Worm (Caenorhabditis elegans) whole organism, young adult: ENCODE measurements around the gene F13B9.2.

Source experiments
- C17E4.6 ChIP-seq: fragments of 200-800 bp; sonication (Bioruptor generic); IDR thresholded peaks from 2 replicates; pipeline ENCODE4 v1.3.6; 2022; ENCODE audit warnings: missing genetic modification reagents, missing genetic modification characterization, missing compliant biosample characterization
- F22D6.2 ChIP-seq: sonication (generic microtip); optimal IDR thresholded peaks from 2 replicates; lab custom pipeline; 2016; ENCODE audit warnings: mild to moderate bottlenecking, missing genetic modification characterization, missing compliant biosample characterization
- F23B12.7 ChIP-seq: sonication (generic microtip); optimal IDR thresholded peaks from 2 replicates; lab custom pipeline; 2017; ENCODE audit warnings: missing genetic modification characterization, mild to moderate bottlenecking, missing compliant biosample characterization, antibody characterized with exemption, moderate library complexity; ENCODE audit not compliant: insufficient read depth
- F37B4.10 ChIP-seq: fragments of 200-800 bp; sonication (Bioruptor generic); IDR thresholded peaks from 2 replicates; pipeline ENCODE4 v1.3.6; 2022; ENCODE audit warnings: missing genetic modification characterization, missing compliant biosample characterization
- F39B2.1 ChIP-seq: fragments of 200-800 bp; sonication (Bioruptor generic); IDR thresholded peaks from 2 replicates; pipeline ENCODE4 v1.3.6; 2022; ENCODE audit warnings: missing genetic modification reagents, missing genetic modification characterization, missing compliant biosample characterization
- F52B5.7 ChIP-seq: sonication (generic microtip); optimal IDR thresholded peaks from 2 replicates; lab custom pipeline; 2016; ENCODE audit warnings: mild to moderate bottlenecking, missing genetic modification characterization, missing compliant biosample characterization
- F55B11.4 ChIP-seq: sonication (generic microtip); optimal IDR thresholded peaks from 2 replicates; lab custom pipeline; 2016; ENCODE audit warnings: missing compliant biosample characterization, missing genetic modification characterization, borderline replicate concordance; ENCODE audit not compliant: insufficient read depth
- Y56A3A.18 ChIP-seq: fragments of 200-800 bp; sonication (Bioruptor generic); IDR thresholded peaks from 2 replicates; pipeline ENCODE4 v1.3.6; 2022; ENCODE audit warnings: missing genetic modification reagents, missing genetic modification characterization, missing compliant biosample characterization
- Y67H2A.10 ChIP-seq: fragments of 200-800 bp; sonication (Bioruptor generic); conservative IDR thresholded peaks from 2 replicates; pipeline ENCODE4 v1.3.6; 2022; ENCODE audit warnings: missing genetic modification reagents, missing genetic modification characterization, missing compliant biosample characterization
- Y79H2A.3 ChIP-seq: fragments of 200-800 bp; sonication (Bioruptor generic); conservative IDR thresholded peaks from 2 replicates; pipeline ENCODE4 v1.3.6; 2022; ENCODE audit warnings: missing genetic modification reagents, missing genetic modification characterization, missing compliant biosample characterization
- ama-1 ChIP-seq, 3 experiments: fragments of 150-350 bp in 1 of 3; sonication (generic microtip) in 2 of 3; optimal IDR thresholded peaks; 2 replicates each; lab custom pipeline; 2014 to 2018; ENCODE audit warnings: missing biosample characterization in 2 of 3, missing genetic modification characterization in 2 of 3, missing genetic modification reagents in 2 of 3
- athp-1 ChIP-seq: sonication (generic microtip); optimal IDR thresholded peaks from 2 replicates; lab custom pipeline; 2017; ENCODE audit warnings: mild to moderate bottlenecking, missing genetic modification characterization, missing compliant biosample characterization
- attf-3 ChIP-seq: fragments of 200-800 bp; sonication (Bioruptor generic); conservative IDR thresholded peaks from 2 replicates; pipeline ENCODE4 v1.3.6; 2022; ENCODE audit warnings: missing genetic modification reagents, missing genetic modification characterization, missing compliant biosample characterization
- attf-6 ChIP-seq: fragments of 200-800 bp; sonication (Bioruptor generic); IDR thresholded peaks from 2 replicates; pipeline ENCODE4 v1.3.6; 2022; ENCODE audit warnings: missing genetic modification reagents, missing genetic modification characterization, missing compliant biosample characterization
- ccch-3 ChIP-seq: fragments of 200-800 bp; sonication (Bioruptor generic); optimal IDR thresholded peaks from 2 replicates; lab custom pipeline; 2018; ENCODE audit warnings: mild to moderate bottlenecking, missing genetic modification characterization, missing compliant biosample characterization
- cebp-1 ChIP-seq, 2 experiments: fragments of 200-800 bp in 1 of 2; sonication (Bioruptor generic) in 1 of 2; sonication (generic microtip) in 1 of 2; IDR thresholded peaks in 1 of 2; optimal IDR thresholded peaks in 1 of 2; 2 replicates each; pipeline versions ENCODE4 v1.3.6 to Lab custom; 2017 to 2022; ENCODE audit warnings: missing compliant biosample characterization in 2 of 2, missing genetic modification characterization in 2 of 2, mild to moderate bottlenecking in 1 of 2, missing genetic modification reagents in 1 of 2, moderate library complexity in 1 of 2
- ceh-91 ChIP-seq: fragments of 200-800 bp; sonication (Bioruptor generic); IDR thresholded peaks from 2 replicates; pipeline ENCODE4 v1.3.6; 2022; ENCODE audit warnings: missing genetic modification reagents, missing genetic modification characterization, missing compliant biosample characterization
- die-1 ChIP-seq: sonication (generic microtip); optimal IDR thresholded peaks from 2 replicates; lab custom pipeline; 2016; ENCODE audit warnings: missing genotype, mild to moderate bottlenecking, missing genetic modification characterization, missing compliant biosample characterization
- dpff-1 ChIP-seq: sonication (generic microtip); optimal IDR thresholded peaks from 2 replicates; lab custom pipeline; 2017; ENCODE audit warnings: mild to moderate bottlenecking, missing genetic modification characterization, missing compliant biosample characterization
- egl-18 ChIP-seq: fragments of 200-800 bp; sonication (Bioruptor generic); IDR thresholded peaks from 2 replicates; pipeline ENCODE4 v1.3.6; 2022; ENCODE audit warnings: missing genetic modification reagents, missing genetic modification characterization, missing compliant biosample characterization
- egl-44 ChIP-seq: fragments of 200-800 bp; sonication (Bioruptor generic); IDR thresholded peaks from 2 replicates; pipeline ENCODE4 v1.3.6; 2022; ENCODE audit warnings: missing genetic modification reagents, missing genetic modification characterization, missing compliant biosample characterization
- egrh-3 ChIP-seq: fragments of 200-800 bp; sonication (Bioruptor generic); IDR thresholded peaks from 2 replicates; pipeline ENCODE4 v1.3.6; 2022; ENCODE audit warnings: missing genetic modification reagents, missing genetic modification characterization, missing compliant biosample characterization
- fkh-3 ChIP-seq: sonication (generic microtip); optimal IDR thresholded peaks from 2 replicates; lab custom pipeline; 2016; ENCODE audit warnings: mild to moderate bottlenecking, missing genetic modification characterization, missing compliant biosample characterization
- gei-17 ChIP-seq: fragments of 200-800 bp; sonication (Bioruptor generic); optimal IDR thresholded peaks from 2 replicates; lab custom pipeline; 2018; ENCODE audit warnings: mild to moderate bottlenecking, missing genetic modification characterization, missing compliant biosample characterization
- hmg-1.2 ChIP-seq: fragments of 200-800 bp; sonication (Bioruptor generic); IDR thresholded peaks from 2 replicates; pipeline ENCODE4 v1.3.6; 2022; ENCODE audit warnings: missing genetic modification reagents, missing genetic modification characterization, missing compliant biosample characterization
- lag-1 ChIP-seq: fragments of 200-800 bp; sonication (Bioruptor generic); IDR thresholded peaks from 2 replicates; pipeline ENCODE4 v1.3.6; 2022; ENCODE audit warnings: missing genetic modification reagents, missing genetic modification characterization, missing compliant biosample characterization
- let-607 ChIP-seq, 2 experiments: fragments of 200-800 bp in 1 of 2; sonication (Bioruptor generic) in 1 of 2; sonication (generic microtip) in 1 of 2; optimal IDR thresholded peaks; 2 replicates each; lab custom pipeline; 2016 to 2018; ENCODE audit warnings: mild to moderate bottlenecking in 2 of 2, missing compliant biosample characterization in 2 of 2, missing genetic modification characterization in 2 of 2, moderate library complexity in 2 of 2, missing genotype in 1 of 2
- lin-26 ChIP-seq: fragments of 200-800 bp; sonication (Bioruptor generic); IDR thresholded peaks from 2 replicates; pipeline ENCODE4 v1.3.6; 2022; ENCODE audit warnings: missing genetic modification reagents, missing genetic modification characterization, missing compliant biosample characterization
- lir-1 ChIP-seq: fragments of 200-800 bp; sonication (Bioruptor generic); conservative IDR thresholded peaks from 2 replicates; pipeline ENCODE4 v1.3.6; 2022; ENCODE audit warnings: missing genetic modification reagents, missing genetic modification characterization, missing compliant biosample characterization
- mel-28 ChIP-seq: sonication (generic microtip); optimal IDR thresholded peaks from 2 replicates; lab custom pipeline; 2016; ENCODE audit warnings: borderline replicate concordance, mild to moderate bottlenecking, missing genetic modification characterization, missing compliant biosample characterization
- nfya-1 ChIP-seq: sonication (generic microtip); optimal IDR thresholded peaks from 2 replicates; lab custom pipeline; 2017; ENCODE audit warnings: antibody characterized with exemption, missing compliant biosample characterization, missing genetic modification characterization, borderline replicate concordance; ENCODE audit not compliant: insufficient read depth
- nfya-2 ChIP-seq: fragments of 200-800 bp; sonication (Bioruptor generic); IDR thresholded peaks from 2 replicates; pipeline ENCODE4 v1.3.6; 2022; ENCODE audit warnings: missing genetic modification reagents, missing genetic modification characterization, missing compliant biosample characterization
- rec-8 ChIP-seq, 2 experiments: sonication (generic microtip); optimal IDR thresholded peaks; 2 replicates each; lab custom pipeline; 2016; ENCODE audit warnings: mild to moderate bottlenecking in 2 of 2, missing genetic modification characterization in 2 of 2, missing genetic modification reagents in 2 of 2, missing genotype in 2 of 2, missing biosample characterization in 1 of 2, missing compliant biosample characterization in 1 of 2, moderate library complexity in 1 of 2
- rpc-1 ChIP-seq, 2 experiments: fragments of 150-350 bp in 1 of 2; sonication (generic microtip) in 1 of 2; optimal IDR thresholded peaks; 2 replicates each; lab custom pipeline; 2014 to 2018; ENCODE audit warnings: missing biosample characterization in 1 of 2, missing genetic modification characterization in 1 of 2, missing genetic modification reagents in 1 of 2, missing genotype in 1 of 2
- snpc-1.1 ChIP-seq: sonication (generic microtip); optimal IDR thresholded peaks from 2 replicates; lab custom pipeline; 2017; ENCODE audit warnings: missing genetic modification characterization, mild to moderate bottlenecking, missing compliant biosample characterization, antibody characterized with exemption, moderate library complexity, missing genotype, missing genetic modification reagents; ENCODE audit not compliant: insufficient read depth
- snpc-4 ChIP-seq, 5 experiments: fragments of 150-350 bp in 1 of 5; sonication (generic microtip) in 4 of 5; optimal IDR thresholded peaks; 2 replicates each; lab custom pipeline; 2014 to 2018; ENCODE audit warnings: missing genetic modification characterization in 5 of 5, missing biosample characterization in 3 of 5, antibody characterized with exemption in 2 of 5, mild to moderate bottlenecking in 2 of 5, missing compliant biosample characterization in 2 of 5, missing genotype in 2 of 5, moderate library complexity in 2 of 5, missing genetic modification reagents in 1 of 5
- somi-1 ChIP-seq: fragments of 200-800 bp; sonication (Bioruptor generic); optimal IDR thresholded peaks from 2 replicates; lab custom pipeline; 2018; ENCODE audit warnings: mild to moderate bottlenecking, missing genetic modification characterization, missing compliant biosample characterization
- unc-130 ChIP-seq: sonication (generic microtip); optimal IDR thresholded peaks from 2 replicates; lab custom pipeline; 2016; ENCODE audit warnings: missing genetic modification reagents, missing genetic modification characterization, missing compliant biosample characterization
- xnd-1 ChIP-seq: sonication (generic microtip); optimal IDR thresholded peaks from 2 replicates; lab custom pipeline; 2016; ENCODE audit warnings: missing genotype, missing genetic modification reagents, missing genetic modification characterization, missing compliant biosample characterization
- zim-3 ChIP-seq: sonication (generic microtip); optimal IDR thresholded peaks from 2 replicates; lab custom pipeline; 2017; ENCODE audit warnings: mild to moderate bottlenecking, missing genetic modification characterization, moderate library complexity, missing compliant biosample characterization
- ztf-18 ChIP-seq: sonication (generic microtip); optimal IDR thresholded peaks from 2 replicates; lab custom pipeline; 2016; ENCODE audit warnings: missing genotype, mild to moderate bottlenecking, missing genetic modification characterization, missing compliant biosample characterization
- ztf-25 ChIP-seq: fragments of 200-800 bp; sonication (Bioruptor generic); IDR thresholded peaks from 2 replicates; pipeline ENCODE4 v1.3.6; 2022; ENCODE audit warnings: missing genetic modification reagents, missing genetic modification characterization, missing compliant biosample characterization

F13B9.2 gene

DNA sequence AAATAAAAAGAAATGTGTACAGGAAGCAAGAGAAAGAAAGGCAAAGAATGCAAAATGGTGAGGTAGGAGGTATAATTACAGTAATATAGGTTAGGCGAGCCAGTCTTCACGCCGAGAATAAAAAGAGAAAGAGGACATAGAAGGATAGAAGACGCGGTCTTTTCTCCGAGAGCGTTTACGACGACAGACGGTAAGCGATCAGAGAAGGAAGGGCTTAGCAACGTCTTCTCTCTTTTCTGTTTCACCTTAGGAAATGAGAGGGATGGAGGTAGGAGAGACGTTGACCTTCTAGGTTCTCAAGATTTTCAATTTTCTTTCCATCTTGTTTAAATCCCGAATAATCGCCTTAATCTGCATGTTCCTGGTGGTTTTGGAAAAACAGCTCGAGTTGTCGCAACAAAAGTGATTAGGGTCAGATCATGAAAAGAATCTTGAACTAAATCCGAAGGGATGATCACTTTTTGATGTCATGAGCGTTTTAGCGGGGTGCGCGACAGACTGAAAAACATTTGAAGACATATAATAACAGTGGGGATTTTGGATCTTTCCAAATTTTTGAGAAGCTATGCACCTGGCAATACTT is 14.4 kb upstream of the F13B9.2 start, which contains the start of gene cutl-29:
Gene cutl-29 (minus strand): TSS at position 51 of the 583 bp plus-strand sequence.
- no peak for TF ChIP-seq rpc-1 (optimal IDR thresholded peaks at IDR 0.05; lab: Kevin White, UChicago)
- no peak for TF ChIP-seq rpc-1 (tag; optimal IDR thresholded peaks at IDR 0.05; lab: Kevin White, UChicago)
- no peak for TF ChIP-seq nfya-1 (tag; lab: Kevin White, UChicago)
- TF ChIP-seq ama-1 (optimal IDR thresholded peaks at IDR 0.05; lab: Kevin White, UChicago): no peak
- TF ChIP-seq ama-1 (GFP tag; optimal IDR thresholded peaks at IDR 0.05; lab: Kevin White, UChicago): no peak
- TF ChIP-seq athp-1 (tag; lab: Kevin White, UChicago): no peak
- TF ChIP-seq mel-28 (tag; lab: Kevin White, UChicago): no peak
- TF ChIP-seq xnd-1 (tag; lab: Kevin White, UChicago): no peak
- TF ChIP-seq die-1 (tag; lab: Kevin White, UChicago): no peak
- no peak for TF ChIP-seq nfya-2 (GFP tag; lab: Robert Waterston, UW)
- TF ChIP-seq rec-8 (tag; optimal IDR thresholded peaks at IDR 0.05; lab: Kevin White, UChicago): no peak
- no peak for TF ChIP-seq zim-3 (tag; lab: Kevin White, UChicago)
- TF ChIP-seq attf-3 (GFP tag; lab: Robert Waterston, UW): no peak
- no peak for TF ChIP-seq lag-1 (GFP tag; lab: Robert Waterston, UW)
- TF ChIP-seq cebp-1 (GFP tag; IDR thresholded peaks at IDR 0.05; lab: Robert Waterston, UW): no peak
- no peak for TF ChIP-seq cebp-1 (tag; optimal IDR thresholded peaks at IDR 0.05; lab: Kevin White, UChicago)
- no peak for TF ChIP-seq egl-18 (GFP tag; lab: Robert Waterston, UW)
- no peak for TF ChIP-seq F55B11.4 (tag; lab: Kevin White, UChicago)
- TF ChIP-seq ccch-3 (GFP tag; lab: Kevin White, UChicago): no peak

ce11 chrX:8273496-8273895 is 12.0 kb upstream of the F13B9.2 start:
- TF ChIP-seq lir-1 (no peak), lin-26 (GFP tag; lab: Robert Waterston, UW) (no peak), F52B5.7 (tag; lab: Kevin White, UChicago) (no peak), fkh-3 (tag; lab: Kevin White, UChicago) (no peak), ama-1 (optimal IDR thresholded peaks at IDR 0.05; lab: Kevin White, UChicago) (no peak), ama-1 (GFP tag; optimal IDR thresholded peaks at IDR 0.05; lab: Kevin White, UChicago) (no peak), unc-130 (GFP tag; lab: Kevin White, UChicago) (no peak), egl-44 (GFP tag; lab: Robert Waterston, UW) (no peak), F39B2.1 (GFP tag; lab: Robert Waterston, UW) (no peak), somi-1 (no peak)

ce11 chrX:8274869-8275268 is 10.6 kb upstream of the F13B9.2 start, which contains the start of gene ksr-1:
TSS of gene ksr-1 (plus strand) at chrX:8275169.
- TF ChIP-seq egrh-3 (GFP tag; lab: Robert Waterston, UW) (no peak), snpc-1.1 (tag; lab: Kevin White, UChicago) (no peak), hmg-1.2 (GFP tag; lab: Robert Waterston, UW) (no peak), let-607 (tag; optimal IDR thresholded peaks at IDR 0.05; lab: Kevin White, UChicago) (no peak), F23B12.7 (tag; lab: Kevin White, UChicago) (no peak), ztf-18 (tag; lab: Kevin White, UChicago) (no peak), dpff-1 (tag; lab: Kevin White, UChicago) (no peak), Y67H2A.10 (GFP tag; lab: Robert Waterston, UW) (no peak), C17E4.6 (GFP tag; lab: Robert Waterston, UW) (no peak), Y56A3A.18 (GFP tag; lab: Robert Waterston, UW) (no peak), gei-17 (GFP tag; lab: Kevin White, UChicago) (no peak), snpc-4 (GFP tag; optimal IDR thresholded peaks at IDR 0.05; lab: Kevin White, UChicago) (no peak), snpc-4 (tag; optimal IDR thresholded peaks at IDR 0.05; lab: Kevin White, UChicago) (no peak), F37B4.10 (no peak), ccch-3 (GFP tag; lab: Kevin White, UChicago) (no peak), attf-6 (GFP tag; lab: Robert Waterston, UW) (no peak), F22D6.2 (tag; lab: Kevin White, UChicago) (no peak), Y79H2A.3 (no peak), ztf-25 (no peak), ceh-91 (GFP tag; lab: Robert Waterston, UW) (no peak)
